Worm (Caenorhabditis elegans): ENCODE data around the gene cyn-11.

DNA sequence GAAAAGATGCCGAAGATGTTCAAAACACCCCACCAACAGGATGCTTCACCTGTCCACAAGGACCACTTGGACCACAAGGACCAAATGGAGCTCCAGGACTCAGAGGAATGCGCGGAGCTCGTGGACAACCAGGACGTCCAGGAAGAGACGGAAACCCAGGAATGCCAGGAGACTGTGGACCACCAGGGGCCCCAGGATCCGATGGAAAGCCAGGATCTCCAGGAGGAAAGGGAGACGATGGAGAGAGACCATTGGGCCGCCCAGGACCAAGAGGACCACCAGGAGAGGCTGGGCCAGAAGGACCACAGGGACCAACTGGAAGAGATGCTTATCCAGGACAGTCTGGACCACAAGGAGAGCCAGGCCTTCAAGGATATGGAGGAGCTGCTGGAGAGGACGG is 17.5 kb upstream of the cyn-11 start:
- TF ChIP-seq ama-1 (optimal IDR thresholded peaks at IDR 0.05) (no peak), ceh-36 (tag; optimal IDR thresholded peaks at IDR 0.05) (no peak), F13C5.2 (tag; optimal IDR thresholded peaks at IDR 0.05) (no peak)
